Fruit fly (Drosophila melanogaster) whole organism, embryonic: ENCODE results near the gene Jhbp12.

Experiments
- ATbp ChIP-seq: fragments of 200-800 bp; sonication (Bioruptor generic); optimal IDR thresholded peaks from 2 replicates; lab custom pipeline; 2017; ENCODE audit warnings: missing biosample characterization, mild to moderate bottlenecking, missing genetic modification characterization, missing genetic modification reagents
- Adf1 ChIP-seq: fragments of 200-800 bp; sonication (Bioruptor generic); IDR thresholded peaks from 2 replicates; pipeline ENCODE4 v1.3.6; 2022; ENCODE audit warnings: missing biosample characterization, missing genetic modification characterization
- Atf6 ChIP-seq: fragments of 200-800 bp; sonication (Bioruptor generic); IDR thresholded peaks from 2 replicates; pipeline ENCODE4 v1.3.6; 2022; ENCODE audit warnings: missing biosample characterization, missing genetic modification characterization
- BEAF-32 ChIP-seq: fragments of 200-800 bp; sonication (Bioruptor generic); optimal IDR thresholded peaks from 3 replicates; lab custom pipeline; 2017; ENCODE audit warnings: missing biosample characterization, missing genetic modification characterization, mild to moderate bottlenecking, moderate library complexity, missing genetic modification reagents
- BtbVII ChIP-seq: fragments of 200-800 bp; sonication (Bioruptor generic); optimal IDR thresholded peaks from 3 replicates; lab custom pipeline; 2017; ENCODE audit warnings: missing biosample characterization, mild to moderate bottlenecking, missing genetic modification characterization
- CG10147 ChIP-seq: fragments of 200-800 bp; sonication (Bioruptor generic); optimal IDR thresholded peaks from 2 replicates; lab custom pipeline; 2019; ENCODE audit warnings: missing biosample characterization, mild to moderate bottlenecking, missing genetic modification characterization, moderate library complexity
- CG10543 ChIP-seq: fragments of 200-800 bp; sonication (Bioruptor generic); optimal IDR thresholded peaks from 3 replicates; lab custom pipeline; 2017; ENCODE audit warnings: missing biosample characterization, mild to moderate bottlenecking, missing genetic modification characterization, moderate library complexity
- CG12104 ChIP-seq: fragments of 200-800 bp; sonication (Bioruptor generic); optimal IDR thresholded peaks from 3 replicates; lab custom pipeline; 2016; ENCODE audit warnings: missing biosample characterization, missing genetic modification characterization
- CG12744 ChIP-seq: fragments of 200-800 bp; sonication (Bioruptor generic); optimal IDR thresholded peaks from 2 replicates; lab custom pipeline; 2016; ENCODE audit warnings: missing biosample characterization, missing genetic modification characterization
- CG13424 ChIP-seq: fragments of 200-800 bp; sonication (Bioruptor generic); optimal IDR thresholded peaks from 2 replicates; lab custom pipeline; 2019; ENCODE audit warnings: missing biosample characterization, mild to moderate bottlenecking, missing genetic modification characterization, moderate library complexity
- CG13624 ChIP-seq: fragments of 200-800 bp; sonication (Bioruptor generic); optimal IDR thresholded peaks from 2 replicates; lab custom pipeline; 2016; ENCODE audit warnings: missing biosample characterization, missing genetic modification characterization
- CG1529 ChIP-seq: fragments of 200-800 bp; sonication (Bioruptor generic); optimal IDR thresholded peaks from 3 replicates; lab custom pipeline; 2018; ENCODE audit warnings: missing biosample characterization, missing genetic modification characterization
- CG1647 ChIP-seq: fragments of 200-800 bp; sonication (Bioruptor generic); optimal IDR thresholded peaks from 3 replicates; lab custom pipeline; 2016; ENCODE audit warnings: missing biosample characterization, missing genetic modification characterization
- CG17385 ChIP-seq: fragments of 200-800 bp; sonication (Bioruptor generic); optimal IDR thresholded peaks from 3 replicates; lab custom pipeline; 2018; ENCODE audit warnings: missing biosample characterization, mild to moderate bottlenecking, missing genetic modification characterization
- CG4328 ChIP-seq: fragments of 200-800 bp; sonication (Bioruptor generic); optimal IDR thresholded peaks from 3 replicates; lab custom pipeline; 2017; ENCODE audit warnings: missing biosample characterization, missing genetic modification reagents, missing genetic modification characterization
- CG6683 ChIP-seq: fragments of 200-800 bp; sonication (Bioruptor generic); optimal IDR thresholded peaks from 2 replicates; lab custom pipeline; 2017; ENCODE audit warnings: missing biosample characterization, mild to moderate bottlenecking, missing genetic modification characterization, missing genetic modification reagents
- Camta ChIP-seq: fragments of 200-800 bp; sonication (Bioruptor generic); optimal IDR thresholded peaks from 2 replicates; lab custom pipeline; 2016; ENCODE audit warnings: missing biosample characterization, missing genetic modification characterization
- Chrac-16 ChIP-seq: fragments of 200-800 bp; sonication (Bioruptor generic); optimal IDR thresholded peaks from 3 replicates; lab custom pipeline; 2016; ENCODE audit warnings: missing biosample characterization, missing genetic modification characterization
- CrebB ChIP-seq: fragments of 200-800 bp; sonication (Bioruptor generic); optimal IDR thresholded peaks from 3 replicates; lab custom pipeline; 2018; ENCODE audit warnings: missing biosample characterization, mild to moderate bottlenecking, missing genetic modification characterization
- Dfd ChIP-seq, 2 experiments: fragments of >200 bp; optimal IDR thresholded peaks; 2 replicates each; lab custom pipeline; 2017; ENCODE audit warnings: missing biosample characterization in 2 of 2, missing genetic modification characterization in 2 of 2
- GATAe ChIP-seq: fragments of 200-800 bp; sonication (Bioruptor generic); conservative IDR thresholded peaks from 2 replicates; pipeline ENCODE4 v1.3.6; 2022; ENCODE audit warnings: missing biosample characterization, missing genetic modification characterization
- Hmx ChIP-seq: fragments of 200-800 bp; sonication (Bioruptor generic); optimal IDR thresholded peaks from 2 replicates; lab custom pipeline; 2016; ENCODE audit warnings: missing biosample characterization, missing genetic modification characterization
- MESR4 ChIP-seq: fragments of 200-800 bp; sonication (Bioruptor generic); optimal IDR thresholded peaks from 2 replicates; lab custom pipeline; 2018; ENCODE audit warnings: missing biosample characterization, mild to moderate bottlenecking, missing genetic modification characterization, moderate library complexity
- Neu2 ChIP-seq: fragments of 200-800 bp; sonication (Bioruptor generic); optimal IDR thresholded peaks from 3 replicates; lab custom pipeline; 2016; ENCODE audit warnings: missing biosample characterization, missing genetic modification characterization, borderline replicate concordance
- Nf-YA ChIP-seq: fragments of 200-800 bp; sonication (Bioruptor generic); IDR thresholded peaks from 2 replicates; pipeline ENCODE4 v1.3.6; 2022; ENCODE audit warnings: missing biosample characterization, missing genetic modification characterization
- Nf-YC ChIP-seq: fragments of 200-800 bp; optimal IDR thresholded peaks from 3 replicates; lab custom pipeline; 2019; ENCODE audit warnings: missing biosample characterization, mild to moderate bottlenecking, missing genetic modification characterization, moderate library complexity
- TFAM ChIP-seq: fragments of 200-800 bp; sonication (Bioruptor generic); optimal IDR thresholded peaks from 2 replicates; lab custom pipeline; 2017; ENCODE audit warnings: missing biosample characterization, missing genetic modification characterization, inconsistent platforms
- Tbp ChIP-seq: fragments of >200 bp; optimal IDR thresholded peaks from 2 replicates; lab custom pipeline; 2018; ENCODE audit warnings: missing biosample characterization, missing genetic modification characterization
- ab ChIP-seq: fragments of 200-800 bp; sonication (Bioruptor generic); optimal IDR thresholded peaks from 2 replicates; lab custom pipeline; 2016; ENCODE audit warnings: missing biosample characterization, missing genetic modification characterization
- amos ChIP-seq: fragments of 200-800 bp; sonication (Bioruptor generic); IDR thresholded peaks from 2 replicates; pipeline ENCODE4 v1.3.6; 2022; ENCODE audit warnings: missing biosample characterization, missing genetic modification characterization; ENCODE audit not compliant: partially characterized antibody
- chinmo ChIP-seq: fragments of 200-800 bp; sonication (Bioruptor generic); IDR thresholded peaks from 4 replicates; pipeline ENCODE4 v1.3.6; 2022; ENCODE audit warnings: missing biosample characterization, missing genetic modification characterization; ENCODE audit not compliant: partially characterized antibody
- crp ChIP-seq, 2 experiments: fragments of 200-800 bp; sonication (Bioruptor generic); optimal IDR thresholded peaks; 2 replicates in 1 of 2; 3 replicates in 1 of 2; lab custom pipeline; 2017; ENCODE audit warnings: missing biosample characterization in 2 of 2, missing genetic modification characterization in 2 of 2, mild to moderate bottlenecking in 1 of 2, moderate library complexity in 1 of 2
- disco-r ChIP-seq: fragments of 200-800 bp; sonication (Bioruptor generic); optimal IDR thresholded peaks from 2 replicates; lab custom pipeline; 2016; ENCODE audit warnings: missing biosample characterization, missing genetic modification characterization
- eve ChIP-seq, 2 experiments: fragments of >200 bp; optimal IDR thresholded peaks; 2 replicates each; lab custom pipeline; 2017; ENCODE audit warnings: missing biosample characterization in 2 of 2, missing genetic modification characterization in 2 of 2
- eyg ChIP-seq: fragments of 200-800 bp; sonication (Bioruptor generic); optimal IDR thresholded peaks from 3 replicates; lab custom pipeline; 2016; ENCODE audit warnings: missing biosample characterization, missing genetic modification characterization
- fu2 ChIP-seq: fragments of 200-800 bp; sonication (Bioruptor generic); optimal IDR thresholded peaks from 2 replicates; lab custom pipeline; 2016; ENCODE audit warnings: missing biosample characterization, missing genetic modification characterization
- jigr1 ChIP-seq: fragments of 200-800 bp; sonication (Bioruptor generic); IDR thresholded peaks from 3 replicates; pipeline ENCODE4 v1.3.6; 2022; ENCODE audit warnings: missing biosample characterization, missing genetic modification characterization
- knrl ChIP-seq: fragments of 200-800 bp; sonication (Bioruptor generic); IDR thresholded peaks from 3 replicates; pipeline ENCODE4 v1.3.6; 2022; ENCODE audit warnings: missing biosample characterization, missing genetic modification characterization; ENCODE audit not compliant: partially characterized antibody
- lbe ChIP-seq: fragments of 200-800 bp; sonication (Bioruptor generic); optimal IDR thresholded peaks from 2 replicates; lab custom pipeline; 2016; ENCODE audit warnings: missing biosample characterization, mild to moderate bottlenecking, missing genetic modification characterization
- org-1 ChIP-seq: fragments of 200-800 bp; sonication (Bioruptor generic); optimal IDR thresholded peaks from 2 replicates; lab custom pipeline; 2017; ENCODE audit warnings: missing biosample characterization, missing genetic modification characterization
- sd ChIP-seq: fragments of 200-800 bp; sonication (Bioruptor generic); optimal IDR thresholded peaks from 3 replicates; lab custom pipeline; 2018; ENCODE audit warnings: missing biosample characterization, mild to moderate bottlenecking, missing genetic modification characterization, moderate library complexity
- sens ChIP-seq: fragments of 200-800 bp; sonication (Bioruptor generic); peaks from one replicate; lab custom pipeline; 2016; ENCODE audit warnings: missing biosample characterization, missing genetic modification characterization
- sima ChIP-seq: fragments of 200-800 bp; sonication (Bioruptor generic); optimal IDR thresholded peaks from 2 replicates; lab custom pipeline; 2016; ENCODE audit warnings: missing biosample characterization, missing genetic modification characterization
- stc ChIP-seq: fragments of 200-800 bp; sonication (Bioruptor generic); IDR thresholded peaks from 2 replicates; pipeline ENCODE4 v1.3.6; 2022; ENCODE audit warnings: missing biosample characterization, missing genetic modification characterization
- stwl ChIP-seq: fragments of 200-800 bp; sonication (Bioruptor generic); optimal IDR thresholded peaks from 3 replicates; lab custom pipeline; 2018; ENCODE audit warnings: missing biosample characterization, mild to moderate bottlenecking, missing genetic modification characterization, moderate library complexity
- toy ChIP-seq: fragments of 200-800 bp; sonication (Bioruptor generic); IDR thresholded peaks from 2 replicates; pipeline ENCODE4 v1.3.6; 2022; ENCODE audit warnings: missing biosample characterization, missing genetic modification characterization
- trem ChIP-seq: fragments of 200-800 bp; optimal IDR thresholded peaks from 3 replicates; lab custom pipeline; 2019; ENCODE audit warnings: missing biosample characterization, mild to moderate bottlenecking, missing genetic modification characterization, moderate library complexity
- twi ChIP-seq: fragments of 200-800 bp; optimal IDR thresholded peaks from 2 replicates; lab custom pipeline; 2019; ENCODE audit warnings: missing biosample characterization, mild to moderate bottlenecking, missing genetic modification characterization, moderate library complexity
- zen2 ChIP-seq: fragments of 200-800 bp; sonication (Bioruptor generic); IDR thresholded peaks from 3 replicates; pipeline ENCODE4 v1.3.6; 2022; ENCODE audit warnings: missing biosample characterization, missing genetic modification characterization; ENCODE audit not compliant: partially characterized antibody
- zfh2 ChIP-seq: fragments of 200-800 bp; sonication (Bioruptor generic); optimal IDR thresholded peaks from 2 replicates; lab custom pipeline; 2016; ENCODE audit warnings: missing biosample characterization, missing genetic modification characterization

Gene Jhbp12

DNA sequence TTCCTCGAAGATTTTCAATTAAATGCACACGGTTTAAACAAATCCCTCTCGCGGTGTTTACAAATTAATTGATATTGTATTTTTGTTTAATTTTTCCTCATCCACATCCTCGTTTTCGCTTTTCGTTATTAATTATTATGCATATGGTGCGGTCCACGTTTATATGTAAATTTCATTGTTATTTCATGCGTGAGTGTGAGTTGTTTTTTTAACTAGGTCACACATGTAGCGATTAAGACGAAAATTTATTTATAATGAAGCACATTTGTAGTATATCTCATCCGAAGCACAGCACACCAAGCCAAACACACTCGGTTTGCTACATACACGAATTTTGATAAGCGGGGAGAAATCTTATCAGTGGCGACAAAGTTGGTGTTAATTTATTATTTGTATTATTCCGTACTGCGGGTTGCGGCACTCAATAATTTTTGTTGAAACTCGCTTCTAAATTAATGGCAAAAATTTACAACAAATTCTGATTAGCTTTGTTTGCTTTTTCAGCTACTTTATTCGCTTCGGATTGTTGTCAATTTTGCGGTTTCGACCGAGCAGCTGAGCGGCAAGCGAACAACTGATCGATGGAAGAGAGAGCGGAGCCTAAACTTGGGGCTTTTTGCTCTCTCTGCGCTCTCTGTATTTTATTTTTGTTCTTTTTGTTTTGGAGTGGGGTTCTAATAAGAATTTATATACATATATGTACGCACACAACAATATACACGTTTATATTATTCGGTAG lies 47.0 kb downstream of the Jhbp12 start (continued):
- TF ChIP-seq Tbp (GFP tag; lab: Kevin White, UChicago) (no peak), CG13424 (tag; lab: Kevin White, UChicago) (no peak), stwl (tag; lab: Kevin White, UChicago) (no peak), sd (tag; lab: Kevin White, UChicago) (peak; percentile 78), ab (GFP tag; lab: Kevin White, UChicago) (no peak), TFAM (GFP tag; lab: Kevin White, UChicago) (no peak), chinmo (GFP tag; lab: Robert Waterston, UW) (0 out of 4 replicates have a peak, but pooled peaks have one; percentile 32), CG1529 (GFP tag; lab: Kevin White, UChicago) (no peak), jigr1 (no peak), eyg (GFP tag; lab: Kevin White, UChicago) (no peak), Hmx (GFP tag; lab: Kevin White, UChicago) (no peak), Camta (no peak), stc (no peak), sima (no peak), twi (tag; lab: Kevin White, UChicago) (peak; percentile 46), CrebB (tag; lab: Kevin White, UChicago) (peak; percentile 41), trem (no peak), eve (GFP tag; optimal IDR thresholded peaks at IDR 0.05; lab: Kevin White, UChicago) (peak in 1 of 2 experiments; percentile 78), CG12104 (no peak), CG10543 (GFP tag; lab: Kevin White, UChicago) (peak; percentile 64), Atf6 (GFP tag; lab: Robert Waterston, UW) (no peak), CG4328 (no peak), Dfd (GFP tag; optimal IDR thresholded peaks at IDR 0.05; lab: Kevin White, UChicago) (no peak), BtbVII (peak; percentile 32), ATbp (no peak), Nf-YA (GFP tag; lab: Robert Waterston, UW) (no peak), CG1647 (GFP tag; lab: Kevin White, UChicago) (no peak), Neu2 (GFP tag; lab: Kevin White, UChicago) (no peak), fu2 (no peak), sens (GFP tag; lab: Kevin White, UChicago) (peak; percentile 52), GATAe (GFP tag; lab: Robert Waterston, UW) (no peak), zen2 (GFP tag; lab: Robert Waterston, UW) (no peak), org-1 (GFP tag; lab: Kevin White, UChicago) (no peak), crp (GFP tag; optimal IDR thresholded peaks at IDR 0.05; lab: Kevin White, UChicago) (peak in 1 of 2 experiments; percentile 27), CG13624 (no peak), lbe (GFP tag; lab: Kevin White, UChicago) (peak; percentile 21), toy (GFP tag; lab: Robert Waterston, UW) (no peak), knrl (GFP tag; lab: Robert Waterston, UW) (no peak), Adf1 (GFP tag; lab: Robert Waterston, UW) (peak; percentile 36; the same call in 1 of the 2 replicates), Nf-YC (tag; lab: Kevin White, UChicago) (no peak), MESR4 (GFP tag; lab: Kevin White, UChicago) (no peak), CG12744 (GFP tag; lab: Kevin White, UChicago) (no peak), Chrac-16 (GFP tag; lab: Kevin White, UChicago) (no peak), zfh2 (GFP tag; lab: Kevin White, UChicago) (no peak), BEAF-32 (GFP tag; lab: Kevin White, UChicago) (no peak), CG17385 (GFP tag; lab: Kevin White, UChicago) (peak; percentile 19), amos (GFP tag; lab: Robert Waterston, UW) (no peak; the same call in 1 of the 2 replicates), CG6683 (GFP tag; lab: Kevin White, UChicago) (no peak), CG10147 (GFP tag; lab: Kevin White, UChicago) (no peak), disco-r (GFP tag; lab: Kevin White, UChicago) (no peak)
